Fruit fly (Drosophila melanogaster): ENCODE measurements around the gene Cht11.

Cht11 gene

DNA sequence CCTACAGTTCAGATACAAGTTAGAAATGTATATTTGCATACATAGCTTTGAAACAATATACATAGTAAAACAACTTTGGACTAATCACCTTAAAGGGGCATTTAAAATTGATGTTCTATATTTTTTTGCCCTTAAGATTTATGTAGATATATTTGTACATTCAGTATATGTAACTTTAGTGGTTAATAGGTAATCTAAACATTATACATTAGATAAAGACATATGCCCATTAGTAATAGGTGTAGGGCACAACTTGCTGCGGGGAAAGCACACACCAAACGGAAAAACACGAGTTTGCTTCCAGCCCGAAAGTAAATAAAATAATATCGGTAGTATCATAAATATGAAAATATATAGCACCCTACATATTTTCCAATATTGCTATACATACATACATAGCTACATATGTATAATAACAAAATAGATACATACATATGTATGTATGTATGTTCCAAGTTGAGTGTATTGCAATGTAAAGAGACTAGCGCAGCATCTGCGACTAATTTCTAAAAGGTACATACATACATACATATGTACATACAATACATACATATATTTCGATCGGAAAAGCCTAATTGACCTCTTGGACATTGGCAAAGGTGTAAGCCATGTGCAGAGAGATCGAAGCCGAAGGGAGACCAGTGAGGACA, 14.1 kb upstream of the Cht11 start, which contains the start of gene CG43736 (continued):
- TF ChIP-seq wdn (GFP tag; IDR thresholded peaks at IDR 0.05) (peak; percentile 70; the same call in 1 of the 2 replicates), CG2712 (tag; optimal IDR thresholded peaks at IDR 0.05) (peak; percentile 98), Ets97D (GFP tag; optimal IDR thresholded peaks at IDR 0.05) (peak; percentile 64), CG2199 (GFP tag; IDR thresholded peaks at IDR 0.05) (no peak), pum (GFP tag; optimal IDR thresholded peaks at IDR 0.05) (peak; percentile 91), CG7928 (GFP tag; optimal IDR thresholded peaks at IDR 0.05) (peak; percentile 72), CG12155 (GFP tag; optimal IDR thresholded peaks at IDR 0.05) (peak; percentile 91), nerfin-1 (tag; optimal IDR thresholded peaks at IDR 0.05) (peak; percentile 96), CrebB (tag; optimal IDR thresholded peaks at IDR 0.05) (peak; percentile 92), pzg (GFP tag; optimal IDR thresholded peaks at IDR 0.05) (peak; percentile 7), so (GFP tag; IDR thresholded peaks at IDR 0.05) (peak; percentile 84), Trl (optimal IDR thresholded peaks at IDR 0.05) (no peak), Trl (GFP tag; optimal IDR thresholded peaks at IDR 0.05) (peak; percentile 92), sens (GFP tag) (peak; percentile 99), Taf1 (GFP tag; IDR thresholded peaks at IDR 0.05) (peak; percentile 65), peb (GFP tag; IDR thresholded peaks at IDR 0.05) (peak; percentile 79), p53 (GFP tag; optimal IDR thresholded peaks at IDR 0.05) (peak; percentile 59), bigmax (GFP tag; optimal IDR thresholded peaks at IDR 0.05) (peak; percentile 48), gsb-n (tag; optimal IDR thresholded peaks at IDR 0.05) (peak; percentile 89), mirr (GFP tag; optimal IDR thresholded peaks at IDR 0.05) (peak; percentile 82)

- TF ChIP-seq CG5180 (GFP tag; optimal IDR thresholded peaks at IDR 0.05) (peak; percentile 68), Tbp (GFP tag; optimal IDR thresholded peaks at IDR 0.05) (no peak), fd102C (GFP tag; optimal IDR thresholded peaks at IDR 0.05) (no peak), MESR4 (GFP tag; optimal IDR thresholded peaks at IDR 0.05) (no peak), CG5245 (GFP tag; optimal IDR thresholded peaks at IDR 0.05) (no peak), CG10321 (GFP tag; IDR thresholded peaks at IDR 0.05) (peak; percentile 49; the same call in 1 of the 2 replicates), Atf6 (GFP tag; IDR thresholded peaks at IDR 0.05) (0 out of 2 replicates have a peak, but pooled peaks have one; percentile 28), eyg (GFP tag; optimal IDR thresholded peaks at IDR 0.05) (no peak), fd96Cb (tag; optimal IDR thresholded peaks at IDR 0.05) (no peak), sna (GFP tag; IDR thresholded peaks at IDR 0.05; ENCODE audit: partially characterized antibody) (peak; percentile 49; the same call in 1 of the 2 replicates), tll (GFP tag; optimal IDR thresholded peaks at IDR 0.05) (peak in 1 of 2 experiments; percentile 8), CG14441 (GFP tag; IDR thresholded peaks at IDR 0.05) (peak; percentile 43; the same call in 1 of the 2 replicates), CG10543 (GFP tag; optimal IDR thresholded peaks at IDR 0.05) (peak; percentile 72), peb (GFP tag; IDR thresholded peaks at IDR 0.05) (no peak), shn (GFP tag; optimal IDR thresholded peaks at IDR 0.05) (no peak), Pdp1 (GFP tag; optimal IDR thresholded peaks at IDR 0.05) (peak in 1 of 2 experiments; percentile 42), Optix (GFP tag; IDR thresholded peaks at IDR 0.05) (0 out of 3 replicates have a peak, but pooled peaks have one; percentile 64), zfh2 (GFP tag; optimal IDR thresholded peaks at IDR 0.05) (peak; percentile 89), D (optimal IDR thresholded peaks at IDR 0.05) (peak; percentile 65), D (GFP tag; optimal IDR thresholded peaks at IDR 0.05) (no peak), sd (tag; optimal IDR thresholded peaks at IDR 0.05) (peak; percentile 71), CG4282 (GFP tag; optimal IDR thresholded peaks at IDR 0.05) (no peak), lola (GFP tag; optimal IDR thresholded peaks at IDR 0.05) (peak in 1 of 3 experiments; percentile 7), GATAe (GFP tag; conservative IDR thresholded peaks at IDR 0.05) (0 out of 2 replicates have a peak, but pooled peaks have one; percentile 28), crol (GFP tag; IDR thresholded peaks at IDR 0.05) (peak; percentile 53), CG6813 (GFP tag; optimal IDR thresholded peaks at IDR 0.05) (no peak), gce (GFP tag; IDR thresholded peaks at IDR 0.05) (0 out of 3 replicates have a peak, but pooled peaks have one; percentile 61), crp (GFP tag; optimal IDR thresholded peaks at IDR 0.05) (no peak), Trl (optimal IDR thresholded peaks at IDR 0.05) (peak; percentile 7 to 52), Trl (GFP tag; optimal IDR thresholded peaks at IDR 0.05) (no peak)
Measured at dm6 chrX:6862521-6863288, 13.4 kb upstream of the Cht11 start.
